Fruit fly (Drosophila melanogaster) whole organism, prepupa: ENCODE data around the gene CG33669.
"Not testable (repeated sequence)": the region's sequence is repeated elsewhere in the genome, so short reads cannot be mapped to it uniquely, and the experiment has no call there.

Experiments used
- Blimp-1 ChIP-seq: fragments of 200-800 bp; sonication (Bioruptor generic); optimal IDR thresholded peaks from 3 replicates; lab custom pipeline; 2017; ENCODE audit warnings: missing biosample characterization, missing genetic modification characterization, mild to moderate bottlenecking, moderate library complexity, missing genetic modification reagents
- CG10631 ChIP-seq: fragments of 200-800 bp; sonication (Bioruptor generic); optimal IDR thresholded peaks from 2 replicates; lab custom pipeline; 2016; ENCODE audit warnings: missing biosample characterization, missing genetic modification characterization
- CG10669 ChIP-seq: fragments of 200-800 bp; sonication (Bioruptor generic); optimal IDR thresholded peaks from 3 replicates; lab custom pipeline; 2018; ENCODE audit warnings: missing biosample characterization, mild to moderate bottlenecking, missing genetic modification characterization, moderate library complexity
- CG11762 ChIP-seq: fragments of 200-800 bp; sonication (Bioruptor generic); optimal IDR thresholded peaks from 3 replicates; lab custom pipeline; 2016; ENCODE audit warnings: missing biosample characterization, missing genetic modification characterization; ENCODE audit not compliant: insufficient read depth
- CG11902 ChIP-seq: fragments of 200-800 bp; sonication (Bioruptor generic); optimal IDR thresholded peaks from 3 replicates; lab custom pipeline; 2016; ENCODE audit warnings: missing biosample characterization, missing genetic modification characterization
- CG15336 ChIP-seq: fragments of 200-800 bp; sonication (Bioruptor generic); IDR thresholded peaks from 2 replicates; pipeline ENCODE4 v1.3.6; 2022; ENCODE audit warnings: missing biosample characterization, missing genetic modification characterization
- CG3032 ChIP-seq: fragments of 200-800 bp; optimal IDR thresholded peaks from 2 replicates; lab custom pipeline; 2019; ENCODE audit warnings: missing biosample characterization, mild to moderate bottlenecking, missing genetic modification characterization, moderate library complexity
- CG31627 ChIP-seq: fragments of 200-800 bp; sonication (Bioruptor generic); optimal IDR thresholded peaks from 3 replicates; lab custom pipeline; 2016; ENCODE audit warnings: missing biosample characterization, missing genetic modification characterization
- CG32006 ChIP-seq: fragments of 200-800 bp; sonication (Bioruptor generic); optimal IDR thresholded peaks from 3 replicates; lab custom pipeline; 2017; ENCODE audit warnings: missing biosample characterization, mild to moderate bottlenecking, missing genetic modification characterization
- CG34406 ChIP-seq: fragments of 200-800 bp; sonication (Bioruptor generic); optimal IDR thresholded peaks from 3 replicates; lab custom pipeline; 2016; ENCODE audit warnings: missing biosample characterization, missing genetic modification characterization
- CG3919 ChIP-seq: fragments of 200-800 bp; sonication (Bioruptor generic); optimal IDR thresholded peaks from 3 replicates; lab custom pipeline; 2016; ENCODE audit warnings: missing biosample characterization, missing genetic modification characterization
- CG6163 ChIP-seq: fragments of 200-800 bp; sonication (Bioruptor generic); IDR thresholded peaks from 3 replicates; pipeline ENCODE4 v1.3.6; 2022; ENCODE audit warnings: missing biosample characterization, missing genetic modification characterization
- CG6792 ChIP-seq: fragments of 200-800 bp; sonication (Bioruptor generic); optimal IDR thresholded peaks from 3 replicates; lab custom pipeline; 2016; ENCODE audit warnings: missing biosample characterization, missing genetic modification characterization
- CG6808 ChIP-seq: fragments of 200-800 bp; sonication (Bioruptor generic); optimal IDR thresholded peaks from 3 replicates; lab custom pipeline; 2017; ENCODE audit warnings: missing biosample characterization, missing genetic modification characterization, mild to moderate bottlenecking, moderate library complexity, missing genetic modification reagents
- CG6854 ChIP-seq: fragments of 200-800 bp; sonication (Bioruptor generic); optimal IDR thresholded peaks from 2 replicates; lab custom pipeline; 2017; ENCODE audit warnings: missing biosample characterization, mild to moderate bottlenecking, missing genetic modification characterization
- CG7368 ChIP-seq: fragments of 200-800 bp; sonication (Bioruptor generic); optimal IDR thresholded peaks from 3 replicates; lab custom pipeline; 2016; ENCODE audit warnings: missing biosample characterization, missing genetic modification characterization
- CG8319 ChIP-seq: fragments of 200-800 bp; sonication (Bioruptor generic); optimal IDR thresholded peaks from 3 replicates; lab custom pipeline; 2016; ENCODE audit warnings: missing biosample characterization, missing genetic modification characterization
- CG8632 ChIP-seq: fragments of 200-800 bp; sonication (Bioruptor generic); optimal IDR thresholded peaks from 3 replicates; lab custom pipeline; 2016; ENCODE audit warnings: missing biosample characterization, missing genetic modification characterization
- CG9139 ChIP-seq: fragments of 200-800 bp; sonication (Bioruptor generic); optimal IDR thresholded peaks from 3 replicates; lab custom pipeline; 2017; ENCODE audit warnings: missing biosample characterization, mild to moderate bottlenecking, missing genetic modification characterization
- Eip78C ChIP-seq: fragments of 200-800 bp; sonication (Bioruptor generic); peaks from one replicate; lab custom pipeline; 2016; ENCODE audit warnings: missing biosample characterization, missing genetic modification characterization
- Eip93F ChIP-seq: fragments of 200-800 bp; sonication (Bioruptor generic); optimal IDR thresholded peaks from 2 replicates; lab custom pipeline; 2016; ENCODE audit warnings: missing biosample characterization, mild to moderate bottlenecking, missing genetic modification characterization
- Ets21C ChIP-seq: fragments of 200-800 bp; sonication (Bioruptor generic); optimal IDR thresholded peaks from 3 replicates; lab custom pipeline; 2016; ENCODE audit warnings: missing biosample characterization, missing genetic modification characterization
- Gug ChIP-seq: fragments of 200-800 bp; sonication (Bioruptor generic); IDR thresholded peaks from 2 replicates; pipeline ENCODE4 v1.3.6; 2022; ENCODE audit warnings: missing biosample characterization, missing genetic modification characterization
- Hr38 ChIP-seq: sonication (Bioruptor generic); optimal IDR thresholded peaks from 2 replicates; lab custom pipeline; 2016; ENCODE audit warnings: missing biosample characterization, missing genetic modification characterization
- Hr39 ChIP-seq: fragments of 200-800 bp; sonication (Bioruptor generic); optimal IDR thresholded peaks from 2 replicates; lab custom pipeline; 2016; ENCODE audit warnings: missing biosample characterization, missing genetic modification characterization
- Hr4 ChIP-seq: fragments of 200-800 bp; sonication (Bioruptor generic); optimal IDR thresholded peaks from 3 replicates; lab custom pipeline; 2016; ENCODE audit warnings: missing biosample characterization, missing genetic modification characterization
- Lpt ChIP-seq: fragments of 200-800 bp; sonication (Bioruptor generic); optimal IDR thresholded peaks from 3 replicates; lab custom pipeline; 2016; ENCODE audit warnings: missing biosample characterization, missing genetic modification characterization
- Met ChIP-seq: fragments of 200-800 bp; sonication (Bioruptor generic); optimal IDR thresholded peaks from 3 replicates; lab custom pipeline; 2016; ENCODE audit warnings: missing biosample characterization, missing genetic modification characterization
- Smox ChIP-seq: fragments of 200-800 bp; sonication (Bioruptor generic); optimal IDR thresholded peaks from 3 replicates; lab custom pipeline; 2016; ENCODE audit warnings: missing biosample characterization, missing genetic modification characterization
- Sox102F ChIP-seq: fragments of 200-800 bp; sonication (Bioruptor generic); optimal IDR thresholded peaks from 2 replicates; lab custom pipeline; 2016; ENCODE audit warnings: missing biosample characterization, mild to moderate bottlenecking, missing genetic modification characterization
- Sox14 ChIP-seq: fragments of 200-800 bp; sonication (Bioruptor generic); optimal IDR thresholded peaks from 3 replicates; lab custom pipeline; 2016; ENCODE audit warnings: missing biosample characterization, missing genetic modification characterization
- achi ChIP-seq: fragments of 200-800 bp; sonication (Bioruptor generic); optimal IDR thresholded peaks from 3 replicates; lab custom pipeline; 2016; ENCODE audit warnings: missing biosample characterization, missing genetic modification characterization
- acj6 ChIP-seq: fragments of 200-800 bp; sonication (Bioruptor generic); optimal IDR thresholded peaks from 3 replicates; lab custom pipeline; 2016; ENCODE audit warnings: missing biosample characterization, missing genetic modification characterization
- cyc ChIP-seq: fragments of 200-800 bp; sonication (Bioruptor generic); optimal IDR thresholded peaks from 3 replicates; lab custom pipeline; 2016; ENCODE audit warnings: missing biosample characterization, missing genetic modification characterization
- dac ChIP-seq: fragments of 200-800 bp; sonication (Bioruptor generic); optimal IDR thresholded peaks from 2 replicates; lab custom pipeline; 2017; ENCODE audit warnings: missing biosample characterization, mild to moderate bottlenecking, missing genetic modification characterization
- esn ChIP-seq: fragments of 200-800 bp; sonication (Bioruptor generic); optimal IDR thresholded peaks from 2 replicates; lab custom pipeline; 2016; ENCODE audit warnings: missing biosample characterization, mild to moderate bottlenecking, missing genetic modification characterization, moderate library complexity
- fd85E ChIP-seq: fragments of 200-800 bp; sonication (Bioruptor generic); optimal IDR thresholded peaks from 3 replicates; lab custom pipeline; 2016; ENCODE audit warnings: missing biosample characterization, missing genetic modification characterization
- fkh ChIP-seq: fragments of 200-800 bp; sonication (Bioruptor generic); optimal IDR thresholded peaks from 3 replicates; lab custom pipeline; 2017; ENCODE audit warnings: missing biosample characterization, mild to moderate bottlenecking, missing genetic modification characterization, moderate library complexity
- lz ChIP-seq: fragments of 200-800 bp; sonication (Bioruptor generic); optimal IDR thresholded peaks from 3 replicates; lab custom pipeline; 2016; ENCODE audit warnings: missing biosample characterization, missing genetic modification characterization
- pdm3 ChIP-seq: fragments of 200-800 bp; sonication (Bioruptor generic); optimal IDR thresholded peaks from 3 replicates; lab custom pipeline; 2016; ENCODE audit warnings: missing biosample characterization, missing genetic modification characterization
- salr ChIP-seq, 2 experiments: fragments of 200-800 bp; sonication (Bioruptor generic); optimal IDR thresholded peaks; 3 replicates each; lab custom pipeline; 2016 to 2018; ENCODE audit warnings: missing biosample characterization in 2 of 2, missing genetic modification characterization in 2 of 2, mild to moderate bottlenecking in 1 of 2
- spab ChIP-seq: fragments of 200-800 bp; sonication (Bioruptor generic); optimal IDR thresholded peaks from 2 replicates; lab custom pipeline; 2017; ENCODE audit warnings: missing biosample characterization, mild to moderate bottlenecking, missing genetic modification characterization, missing genetic modification reagents
- ss ChIP-seq, 2 experiments: fragments of 200-800 bp; sonication (Bioruptor generic); optimal IDR thresholded peaks; 2 replicates in 1 of 2; 3 replicates in 1 of 2; lab custom pipeline; 2017 to 2018; ENCODE audit warnings: mild to moderate bottlenecking in 2 of 2, missing biosample characterization in 2 of 2, missing genetic modification characterization in 2 of 2, moderate library complexity in 1 of 2
- svp ChIP-seq: fragments of 200-800 bp; sonication (Bioruptor generic); peaks from one replicate; lab custom pipeline; 2016; ENCODE audit warnings: missing biosample characterization, missing genetic modification characterization
- topi ChIP-seq: fragments of 200-800 bp; sonication (Bioruptor generic); optimal IDR thresholded peaks from 3 replicates; lab custom pipeline; 2016; ENCODE audit warnings: missing biosample characterization, missing genetic modification characterization
- vri ChIP-seq: fragments of 200-800 bp; sonication (Bioruptor generic); optimal IDR thresholded peaks from 3 replicates; lab custom pipeline; 2016; ENCODE audit warnings: missing biosample characterization, mild to moderate bottlenecking, missing genetic modification characterization

Gene CG33669

DNA sequence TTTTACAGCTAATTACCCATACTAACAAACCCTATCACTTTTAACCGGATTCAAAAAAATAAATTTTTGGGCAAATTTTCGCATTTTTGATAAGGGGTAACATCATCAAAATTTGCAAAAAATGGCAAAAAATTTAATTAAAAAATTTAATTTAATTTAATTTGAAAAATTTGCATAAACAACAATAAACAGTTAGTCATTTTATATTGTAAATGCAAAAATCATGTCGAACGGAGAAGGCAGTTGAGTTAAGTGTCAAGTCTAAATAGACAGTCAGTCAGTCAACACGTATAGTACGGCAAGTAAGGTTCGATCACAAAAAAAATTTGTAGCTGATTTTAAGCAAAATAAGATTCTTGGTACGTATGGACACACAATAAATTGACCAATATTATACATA, 16.0 kb downstream of the CG33669 start, which contains the start of gene CG33664:
Gene CG33664 (plus strand): TSS at position 301 of the 400 bp plus-strand sequence.
- not testable (repeated sequence) for TF ChIP-seq CG6808, CG3919, vri (GFP tag; lab: Kevin White, UChicago)

DNA sequence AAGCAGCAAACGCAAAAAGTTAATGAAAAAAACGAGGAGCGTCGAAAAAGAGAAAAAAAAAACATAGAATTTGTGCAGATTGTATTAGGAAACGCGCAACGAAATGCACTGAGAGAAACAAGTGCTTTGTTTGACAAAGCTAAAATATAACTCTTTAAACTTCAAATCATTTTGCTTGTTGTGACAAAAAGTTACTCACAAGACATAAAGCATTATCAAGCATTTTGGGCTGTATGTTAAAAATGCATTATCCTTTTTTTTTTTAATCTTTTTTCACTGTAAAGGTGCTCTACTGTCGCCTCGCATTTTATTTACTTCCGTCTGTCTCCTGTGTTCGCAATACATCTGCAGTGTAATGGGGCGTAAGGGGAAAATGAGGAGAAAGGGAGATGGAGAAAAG, 23.2 kb downstream of the CG33669 start:
- peak; percentile 12 for TF ChIP-seq Eip78C (GFP tag; lab: Kevin White, UChicago)
- TF ChIP-seq Hr4 = no peak

- TF ChIP-seq Smox = no peak
- TF ChIP-seq spab = no peak
- peak; percentile 4 for TF ChIP-seq pdm3 (GFP tag; lab: Kevin White, UChicago)
- TF ChIP-seq Hr39 (GFP tag; lab: Kevin White, UChicago) = peak; percentile 30
- peak; percentile 5 for TF ChIP-seq CG32006 (GFP tag; lab: Kevin White, UChicago)
- peak; percentile 33; the same call in 1 of the 3 replicates for TF ChIP-seq CG6163 (GFP tag; lab: Robert Waterston, UW)
- peak; percentile 16 for TF ChIP-seq cyc (GFP tag; lab: Kevin White, UChicago)
- TF ChIP-seq lz = peak; percentile 6
- peak; percentile 67 for TF ChIP-seq Eip78C (GFP tag; lab: Kevin White, UChicago)
These were observed 24.3 kb downstream of the CG33669 start for dm6 chrX:6375636-6376035.

DNA sequence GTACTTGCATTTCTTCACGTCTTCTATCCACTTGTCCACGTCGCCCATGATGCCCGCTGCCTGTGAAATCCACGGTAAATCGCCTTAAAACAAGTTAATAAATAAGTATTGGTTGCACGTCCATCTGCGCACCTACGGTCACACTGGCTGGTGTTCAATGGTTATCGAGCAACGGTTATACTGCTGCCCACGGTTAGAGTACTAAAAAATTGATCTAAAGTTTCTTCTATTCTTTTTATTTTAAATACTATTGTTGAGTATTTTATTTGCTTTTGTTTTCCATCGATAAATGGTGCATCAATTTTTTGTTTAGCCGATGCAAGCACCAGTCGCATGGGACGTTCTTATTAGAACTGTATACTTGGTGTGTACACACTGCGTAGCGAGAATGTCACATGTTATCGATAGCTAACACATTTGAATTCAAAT, 27.1 kb downstream of the CG33669 start, which contains the start of gene PpV:
Gene PpV (minus strand): TSS at position 147 of the 429 bp plus-strand sequence.
- no peak for TF ChIP-seq CG6792 (GFP tag; lab: Kevin White, UChicago)
- TF ChIP-seq Sox14 = peak; percentile 21
- TF ChIP-seq CG15336 (GFP tag; lab: Robert Waterston, UW) = no peak
- peak; percentile 28 for TF ChIP-seq achi (GFP tag; lab: Kevin White, UChicago)
- no peak for TF ChIP-seq CG7368
- TF ChIP-seq Sox102F = no peak
- no peak for TF ChIP-seq CG9139 (GFP tag; lab: Kevin White, UChicago)
- TF ChIP-seq cyc (GFP tag; lab: Kevin White, UChicago) = no peak
- no peak for TF ChIP-seq svp (GFP tag; lab: Kevin White, UChicago)
- no peak for TF ChIP-seq CG34406 (GFP tag; lab: Kevin White, UChicago)
- TF ChIP-seq Met (GFP tag; lab: Kevin White, UChicago) = no peak
- peak; percentile 2 for TF ChIP-seq topi
- TF ChIP-seq pdm3 (GFP tag; lab: Kevin White, UChicago) = no peak
- TF ChIP-seq CG8632 = no peak
- TF ChIP-seq dac (GFP tag; lab: Kevin White, UChicago) = no peak
- no peak for TF ChIP-seq Hr38 (GFP tag; lab: Kevin White, UChicago)
- TF ChIP-seq Smox = no peak
- no peak for TF ChIP-seq Hr39 (GFP tag; lab: Kevin White, UChicago)
- TF ChIP-seq CG6854 = no peak
- TF ChIP-seq CG11762 (GFP tag; lab: Kevin White, UChicago) = no peak
- TF ChIP-seq Lpt (GFP tag; lab: Kevin White, UChicago) = no peak
- TF ChIP-seq salr (GFP tag; optimal IDR thresholded peaks at IDR 0.05; lab: Kevin White, UChicago) = no peak
- TF ChIP-seq CG3032 (tag; lab: Kevin White, UChicago) = peak; percentile 5
- no peak for TF ChIP-seq CG8319 (GFP tag; lab: Kevin White, UChicago)
- no peak for TF ChIP-seq CG10669 (GFP tag; lab: Kevin White, UChicago)
- no peak for TF ChIP-seq esn (GFP tag; lab: Kevin White, UChicago)
- no peak for TF ChIP-seq acj6 (GFP tag; lab: Kevin White, UChicago)
- TF ChIP-seq Ets21C (GFP tag; lab: Kevin White, UChicago) = no peak
- TF ChIP-seq Hr4 = no peak
- TF ChIP-seq CG10631 (GFP tag; lab: Kevin White, UChicago) = no peak
- no peak for TF ChIP-seq fd85E (GFP tag; lab: Kevin White, UChicago)
- TF ChIP-seq CG11902 (GFP tag; lab: Kevin White, UChicago) = no peak
- no peak for TF ChIP-seq ss (GFP tag; optimal IDR thresholded peaks at IDR 0.05; lab: Kevin White, UChicago)
- no peak for TF ChIP-seq Eip93F (GFP tag; lab: Kevin White, UChicago)
- no peak for TF ChIP-seq CG31627 (GFP tag; lab: Kevin White, UChicago)
- TF ChIP-seq fkh (GFP tag; lab: Kevin White, UChicago) = peak; percentile 55
- no peak for TF ChIP-seq Blimp-1 (GFP tag; lab: Kevin White, UChicago)
- no peak for TF ChIP-seq Gug (GFP tag; lab: Robert Waterston, UW)
